Worm (Caenorhabditis elegans) whole organism, midembryonic: ENCODE measurements around the gene fbxa-89.

Experiments used
- T22C8.4 ChIP-seq: fragments of 200-800 bp; sonication (Bioruptor generic); IDR thresholded peaks from 2 replicates; pipeline ENCODE4 v1.3.6; 2022; ENCODE audit warnings: missing genetic modification characterization, missing compliant biosample characterization
- cog-1 ChIP-seq: sonication (generic microtip); optimal IDR thresholded peaks from 2 replicates; lab custom pipeline; 2016; ENCODE audit warnings: missing genetic modification characterization, missing compliant biosample characterization
- flt-1 ChIP-seq: fragments of 200-800 bp; sonication (Bioruptor generic); IDR thresholded peaks from 2 replicates; pipeline ENCODE4 v1.3.6; 2022; ENCODE audit warnings: missing genetic modification characterization, missing compliant biosample characterization
- klf-2 ChIP-seq: fragments of 200-800 bp; sonication (Bioruptor generic); conservative IDR thresholded peaks from 2 replicates; pipeline ENCODE4 v1.3.6; 2022; ENCODE audit warnings: missing genetic modification reagents, missing genetic modification characterization, missing compliant biosample characterization
- med-1 ChIP-seq: sonication (generic microtip); optimal IDR thresholded peaks from 2 replicates; lab custom pipeline; 2017; ENCODE audit warnings: missing genetic modification characterization, mild to moderate bottlenecking, missing compliant biosample characterization, antibody characterized with exemption, missing genetic modification reagents; ENCODE audit not compliant: insufficient read depth
- ref-1 ChIP-seq: fragments of 200-800 bp; sonication (Bioruptor generic); conservative IDR thresholded peaks from 2 replicates; pipeline ENCODE4 v1.3.6; 2022; ENCODE audit warnings: missing genetic modification reagents, missing genetic modification characterization, missing compliant biosample characterization
- tab-1 ChIP-seq: fragments of 200-800 bp; sonication (Bioruptor generic); IDR thresholded peaks from 2 replicates; pipeline ENCODE4 v1.3.6; 2022; ENCODE audit warnings: missing genetic modification characterization, missing compliant biosample characterization
- ztf-23 ChIP-seq: fragments of 200-800 bp; sonication (Bioruptor generic); IDR thresholded peaks from 2 replicates; pipeline ENCODE4 v1.3.6; 2022; ENCODE audit warnings: missing genetic modification reagents, missing genetic modification characterization, missing compliant biosample characterization
- ztf-29 ChIP-seq: fragments of 200-800 bp; sonication (Bioruptor generic); IDR thresholded peaks from 2 replicates; pipeline ENCODE4 v1.3.6; 2022; ENCODE audit warnings: missing genetic modification reagents, missing genetic modification characterization, missing compliant biosample characterization

fbxa-89 gene

DNA sequence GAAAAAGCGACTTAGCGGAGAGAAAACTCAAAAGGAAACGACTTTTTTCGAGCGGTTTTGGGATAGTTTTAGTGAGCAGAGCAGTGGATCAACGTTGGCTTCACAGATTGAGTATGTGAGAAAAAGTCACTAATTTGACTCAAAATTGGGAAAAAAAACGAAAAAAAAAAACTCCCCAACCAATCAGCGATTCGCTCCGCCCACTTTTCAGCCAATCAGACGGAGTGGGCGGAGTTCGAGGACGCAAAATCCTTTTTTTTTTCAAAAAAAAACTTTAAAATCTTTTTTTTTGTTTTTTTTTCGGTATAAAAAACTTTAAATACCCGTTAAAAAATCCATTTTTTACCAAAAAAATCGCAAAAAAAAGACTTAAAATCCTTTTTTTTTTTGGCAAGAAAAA, 15.2 kb upstream of the fbxa-89 start:
- TF ChIP-seq ztf-23 (no peak), klf-2 (GFP tag; lab: Robert Waterston, UW) (no peak), cog-1 (tag; lab: Kevin White, UChicago) (no peak), med-1 (no peak), ref-1 (GFP tag; lab: Robert Waterston, UW) (no peak), T22C8.4 (no peak), tab-1 (no peak), ztf-29 (no peak)

DNA sequence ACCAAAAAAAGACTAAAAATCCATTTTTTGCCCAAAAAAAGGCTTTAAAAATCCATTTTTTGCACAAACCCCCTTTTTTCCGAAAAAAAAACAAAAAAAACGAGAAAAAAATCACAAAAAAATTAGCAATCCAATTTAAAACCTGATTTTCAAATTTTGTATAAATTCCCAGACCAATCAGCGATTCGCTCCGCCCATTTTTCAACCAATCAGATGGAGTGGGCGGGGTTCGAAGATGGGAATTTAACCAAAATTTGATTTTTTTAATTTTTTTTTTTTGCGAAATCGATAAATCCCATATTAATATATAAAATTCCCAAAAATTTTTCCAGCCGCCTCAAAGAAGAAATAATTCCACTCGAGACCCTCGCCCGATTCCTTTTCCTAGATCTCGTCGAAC, 14.5 kb upstream of the fbxa-89 start:
- no peak for TF ChIP-seq ref-1 (GFP tag; lab: Robert Waterston, UW)
- no peak for TF ChIP-seq tab-1
- TF ChIP-seq flt-1 = no peak
- no peak for TF ChIP-seq med-1
- TF ChIP-seq cog-1 (tag; lab: Kevin White, UChicago) = no peak
- no peak for TF ChIP-seq T22C8.4
- TF ChIP-seq ztf-23 = no peak
- TF ChIP-seq ztf-29 = no peak
- TF ChIP-seq klf-2 (GFP tag; lab: Robert Waterston, UW) = no peak

- no peak for TF ChIP-seq med-1
- TF ChIP-seq klf-2 (GFP tag; lab: Robert Waterston, UW) = no peak
- no peak for TF ChIP-seq T22C8.4
- TF ChIP-seq ztf-29 = no peak
- no peak for TF ChIP-seq tab-1
- TF ChIP-seq ref-1 (GFP tag; lab: Robert Waterston, UW) = no peak
- TF ChIP-seq cog-1 (tag; lab: Kevin White, UChicago) = no peak
- TF ChIP-seq flt-1 = no peak
- TF ChIP-seq ztf-23 = no peak
Observed at ce11 chrIII:12223208-12223607, 12.8 kb upstream of the fbxa-89 start.

DNA sequence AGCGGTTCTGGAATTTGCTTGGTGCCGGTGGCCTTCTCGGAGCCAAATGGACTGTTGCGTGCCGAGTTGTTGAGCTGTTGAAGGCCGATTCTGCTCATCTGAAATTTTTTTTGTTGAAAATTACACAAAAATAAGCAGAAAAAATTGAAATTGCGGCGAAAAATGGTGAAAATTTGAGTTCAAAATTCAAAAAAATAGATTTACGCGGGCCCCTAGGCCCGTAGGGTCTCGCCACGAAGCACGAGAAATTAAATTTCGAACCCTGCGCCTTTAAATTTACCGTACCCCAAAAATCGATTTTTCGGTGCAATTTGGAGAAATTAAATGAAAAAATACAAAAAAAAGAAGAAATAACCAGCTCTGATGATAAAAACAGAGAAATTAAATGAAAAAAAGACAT, 10.8 kb upstream of the fbxa-89 start, which contains the start of gene gmn-1:
gmn-1 (minus strand) TSS at position 98 of the 400 bp plus-strand sequence.
- TF ChIP-seq ztf-23 (no peak), med-1 (no peak), klf-2 (GFP tag; lab: Robert Waterston, UW) (no peak), ref-1 (GFP tag; lab: Robert Waterston, UW) (no peak), flt-1 (no peak), tab-1 (no peak), T22C8.4 (no peak)

- TF ChIP-seq tab-1 (no peak), ref-1 (GFP tag; lab: Robert Waterston, UW) (no peak), T22C8.4 (no peak), klf-2 (GFP tag; lab: Robert Waterston, UW) (no peak), ztf-29 (no peak), cog-1 (tag; lab: Kevin White, UChicago) (no peak), ztf-23 (no peak), med-1 (no peak), flt-1 (no peak)
Observed at ce11 chrIII:12226089-12226682, 9.8 kb upstream of the fbxa-89 start, which contains the start of the genes Y75B8A.18 and Y75B8A.19. Gene Y75B8A.18 (minus strand): TSS chrIII:12226230. Gene Y75B8A.19 (plus strand): TSS chrIII:12226632.

DNA sequence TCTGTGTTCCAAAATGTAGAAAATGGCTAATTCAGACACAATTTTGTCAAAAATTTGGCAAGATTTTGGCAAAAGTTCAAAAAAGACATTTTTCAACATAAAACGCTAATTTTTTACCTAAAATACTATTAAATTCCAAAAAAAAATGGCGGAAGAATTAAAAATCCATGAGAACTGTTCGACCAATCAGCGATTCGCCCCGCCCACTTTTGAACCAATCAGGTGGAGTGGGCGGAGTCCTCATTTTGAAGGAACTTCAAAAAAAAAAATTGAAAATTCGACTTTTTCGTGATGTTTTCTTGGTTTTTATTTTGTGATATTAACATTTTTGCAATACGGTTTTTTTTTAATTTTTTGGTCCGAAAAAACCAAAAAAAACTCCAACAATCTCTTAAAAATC, 8.0 kb upstream of the fbxa-89 start:
- TF ChIP-seq klf-2 (GFP tag; lab: Robert Waterston, UW) (no peak), ref-1 (GFP tag; lab: Robert Waterston, UW) (no peak), flt-1 (no peak), tab-1 (no peak)

ce11 chrIII:12230195-12230594, 5.8 kb upstream of the fbxa-89 start:
- TF ChIP-seq tab-1 (no peak), flt-1 (no peak), med-1 (no peak), T22C8.4 (no peak), cog-1 (tag; lab: Kevin White, UChicago) (no peak), ztf-29 (no peak), ref-1 (GFP tag; lab: Robert Waterston, UW) (no peak), ztf-23 (no peak), klf-2 (GFP tag; lab: Robert Waterston, UW) (no peak)

DNA sequence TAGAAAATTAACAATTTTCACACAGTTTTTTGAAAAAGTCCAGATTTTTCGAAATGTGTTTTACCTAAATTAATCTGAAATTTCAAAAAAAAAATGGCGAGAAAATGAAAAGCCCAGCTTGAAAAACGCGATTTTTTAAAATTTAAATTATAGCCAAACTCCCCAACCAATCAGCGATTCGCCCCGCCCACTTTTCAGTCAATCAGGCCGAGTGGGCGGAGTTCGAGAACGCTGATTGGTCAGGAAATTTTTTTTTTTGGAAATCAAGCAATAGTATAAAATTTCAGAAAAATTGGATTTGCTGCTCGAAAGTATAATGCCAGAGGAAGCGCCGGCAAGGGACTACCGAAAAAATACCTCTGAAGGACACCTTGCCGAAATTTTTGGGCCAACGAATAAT, 4.4 kb upstream of the fbxa-89 start:
- TF ChIP-seq klf-2 (GFP tag; lab: Robert Waterston, UW) (no peak), tab-1 (no peak), ref-1 (GFP tag; lab: Robert Waterston, UW) (no peak), ztf-23 (no peak), flt-1 (no peak), T22C8.4 (no peak), cog-1 (tag; lab: Kevin White, UChicago) (no peak), ztf-29 (no peak), med-1 (no peak)

ce11 chrIII:12233493-12233892, 2.5 kb upstream of the fbxa-89 start:
- no peak for TF ChIP-seq T22C8.4

- no peak for TF ChIP-seq ref-1 (GFP tag; lab: Robert Waterston, UW)
- TF ChIP-seq tab-1 = no peak
- TF ChIP-seq flt-1 = no peak
- no peak for TF ChIP-seq med-1
- no peak for TF ChIP-seq cog-1 (tag; lab: Kevin White, UChicago)
- no peak for TF ChIP-seq T22C8.4
- no peak for TF ChIP-seq ztf-29
- no peak for TF ChIP-seq ztf-23
- no peak for TF ChIP-seq klf-2 (GFP tag; lab: Robert Waterston, UW)
Observed at ce11 chrIII:12235359-12235758, 625 bp upstream of the fbxa-89 start.

DNA sequence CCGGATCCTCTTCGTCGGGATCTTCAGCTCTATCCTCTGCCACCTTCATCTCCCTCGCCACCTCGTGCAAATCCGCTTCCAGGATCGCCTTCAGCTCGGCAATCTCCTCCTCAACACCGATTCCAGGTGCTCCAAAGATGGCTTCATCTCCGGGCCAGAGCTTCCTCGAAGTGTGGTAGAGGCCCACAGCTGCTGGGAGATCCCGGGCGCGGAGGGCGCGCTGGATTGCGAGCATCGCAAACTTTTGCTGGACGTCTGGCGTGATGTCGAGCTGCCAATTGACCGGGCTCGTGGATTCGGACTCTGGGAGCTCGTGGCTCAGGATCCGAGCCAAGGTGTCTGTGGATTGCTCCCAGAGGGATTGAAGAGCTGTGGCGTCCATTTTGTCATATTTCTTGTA, 9.6 kb downstream of the fbxa-89 start:
- TF ChIP-seq tab-1 (no peak), klf-2 (GFP tag; lab: Robert Waterston, UW) (no peak), cog-1 (tag; lab: Kevin White, UChicago) (no peak), ztf-23 (no peak), med-1 (no peak), ref-1 (GFP tag; lab: Robert Waterston, UW) (no peak), flt-1 (no peak), T22C8.4 (no peak)
